Worm (Caenorhabditis elegans): Measurements from ENCODE around the gene gtap-1.

ce11 chrII:5880677-5881076, 47.6 kb upstream of the gtap-1 start:
- no peak for TF ChIP-seq pqm-1 (tag; optimal IDR thresholded peaks at IDR 0.05)
- no peak for TF ChIP-seq ceh-18 (tag; optimal IDR thresholded peaks at IDR 0.05)
- no peak for TF ChIP-seq ama-1 (optimal IDR thresholded peaks at IDR 0.05)
- TF ChIP-seq hlh-30 (tag; optimal IDR thresholded peaks at IDR 0.05; ENCODE audit: insufficient read depth), result no peak
- TF ChIP-seq nhr-11 (tag; optimal IDR thresholded peaks at IDR 0.05), result no peak
- no peak for TF ChIP-seq dmd-4 (tag; optimal IDR thresholded peaks at IDR 0.05; ENCODE audit: borderline replicate concordance)
- TF ChIP-seq K02D7.2 (tag; optimal IDR thresholded peaks at IDR 0.05), result no peak
- no peak for TF ChIP-seq ceh-6 (GFP tag; optimal IDR thresholded peaks at IDR 0.05)
- no peak for TF ChIP-seq ceh-19 (GFP tag; optimal IDR thresholded peaks at IDR 0.05)
